Fruit fly (Drosophila melanogaster): ENCODE data around the gene CG9072.

DNA sequence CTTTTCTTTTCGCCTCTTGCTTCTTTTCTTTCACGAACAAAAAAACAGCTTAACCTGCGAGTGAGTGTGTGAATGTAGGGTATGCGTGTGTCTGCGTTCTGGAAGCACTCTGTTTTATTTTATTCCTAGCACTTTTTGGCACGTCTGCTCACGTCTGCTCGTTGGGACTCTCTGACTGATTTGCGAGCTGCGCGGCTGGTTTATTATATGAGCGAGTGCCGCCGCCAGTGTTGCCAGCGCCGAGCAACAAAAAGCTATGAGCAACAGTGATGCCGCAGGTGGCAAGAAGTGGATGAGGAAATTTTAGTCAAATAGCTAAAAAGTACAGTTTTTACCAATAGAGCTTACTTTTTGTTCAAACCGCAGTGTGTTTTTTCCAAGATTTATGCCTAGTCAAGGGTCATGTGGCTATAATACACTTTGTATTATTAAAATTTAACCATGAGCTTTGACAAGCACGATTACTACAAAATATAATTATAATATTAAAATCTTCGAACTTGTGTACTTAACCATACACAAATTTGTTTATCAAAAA, 19.7 kb downstream of the CG9072 start, which contains the start of gene Lsd-2:
- TF ChIP-seq insv (optimal IDR thresholded peaks at IDR 0.05) (no peak), ttk (optimal IDR thresholded peaks at IDR 0.05) (no peak)
